Worm (Caenorhabditis elegans) whole organism, L4/young adult: Measurements from ENCODE around the gene F40F8.5.

Experiments used
- W03F9.2 ChIP-seq: fragments of 150-350 bp; optimal IDR thresholded peaks from 2 replicates; lab custom pipeline; 2014; ENCODE audit warnings: missing biosample characterization, missing genetic modification characterization
- dao-5 ChIP-seq: sonication (generic microtip); optimal IDR thresholded peaks from 2 replicates; lab custom pipeline; 2016; ENCODE audit warnings: missing genotype, missing genetic modification characterization, moderate library complexity, missing compliant biosample characterization
- him-1 ChIP-seq: sonication (generic microtip); optimal IDR thresholded peaks from 2 replicates; lab custom pipeline; 2016; ENCODE audit warnings: missing genotype, missing genetic modification reagents, missing genetic modification characterization, missing compliant biosample characterization

- no peak for TF ChIP-seq W03F9.2 (tag; lab: Kevin White, UChicago)
- no peak for TF ChIP-seq him-1 (tag; lab: Kevin White, UChicago)
- no peak for TF ChIP-seq dao-5 (tag; lab: Kevin White, UChicago)
Measured at ce11 chrII:11155400-11155799, 20.7 kb upstream of the F40F8.5 start.
